Worm (Caenorhabditis elegans) whole organism, young adult: Measurements from ENCODE around the gene srx-121.
A peak's percentile ranks its signal among the peaks of the same experiment; 100 is the strongest.

Experiments used
- B0035.1 ChIP-seq: sonication (generic microtip); optimal IDR thresholded peaks from 2 replicates; lab custom pipeline; 2016; ENCODE audit warnings: missing genetic modification characterization, mild to moderate bottlenecking, missing compliant biosample characterization, missing genotype, missing genetic modification reagents
- C06A6.2 ChIP-seq: fragments of 200-800 bp; sonication (Bioruptor generic); conservative IDR thresholded peaks from 2 replicates; pipeline ENCODE4 v1.3.6; 2022; ENCODE audit warnings: missing genetic modification characterization, missing compliant biosample characterization
- F49E8.2 ChIP-seq: sonication (generic microtip); optimal IDR thresholded peaks from 3 replicates; lab custom pipeline; 2017; ENCODE audit warnings: missing genetic modification characterization, mild to moderate bottlenecking, missing compliant biosample characterization, antibody characterized with exemption, moderate library complexity; ENCODE audit not compliant: insufficient read depth
- F57C9.4 ChIP-seq: sonication (generic microtip); optimal IDR thresholded peaks from 2 replicates; lab custom pipeline; 2017; ENCODE audit warnings: mild to moderate bottlenecking, missing genetic modification characterization, missing compliant biosample characterization
- Y53F4B.3 ChIP-seq: fragments of 200-800 bp; sonication (Bioruptor generic); IDR thresholded peaks from 2 replicates; pipeline ENCODE4 v1.3.6; 2022; ENCODE audit warnings: missing genetic modification reagents, missing genetic modification characterization, missing compliant biosample characterization
- Y67H2A.10 ChIP-seq: fragments of 200-800 bp; sonication (Bioruptor generic); conservative IDR thresholded peaks from 2 replicates; pipeline ENCODE4 v1.3.6; 2022; ENCODE audit warnings: missing genetic modification reagents, missing genetic modification characterization, missing compliant biosample characterization
- akir-1 ChIP-seq: fragments of 200-800 bp; sonication (Bioruptor generic); optimal IDR thresholded peaks from 2 replicates; lab custom pipeline; 2018; ENCODE audit warnings: mild to moderate bottlenecking, missing genetic modification characterization, moderate library complexity, missing compliant biosample characterization
- atf-7 ChIP-seq: sonication (generic microtip); optimal IDR thresholded peaks from 2 replicates; lab custom pipeline; 2017; ENCODE audit warnings: mild to moderate bottlenecking, missing genetic modification characterization, missing compliant biosample characterization
- attf-5 ChIP-seq: fragments of 200-800 bp; sonication (Bioruptor generic); optimal IDR thresholded peaks from 2 replicates; lab custom pipeline; 2018; ENCODE audit warnings: mild to moderate bottlenecking, missing genetic modification characterization, missing compliant biosample characterization
- bed-1 ChIP-seq: fragments of 200-800 bp; sonication (Bioruptor generic); IDR thresholded peaks from 2 replicates; pipeline ENCODE4 v1.3.6; 2022; ENCODE audit warnings: missing genetic modification reagents, missing genetic modification characterization, missing compliant biosample characterization
- ceh-40 ChIP-seq: fragments of 200-800 bp; sonication (Bioruptor generic); IDR thresholded peaks from 2 replicates; pipeline ENCODE4 v1.3.6; 2022; ENCODE audit warnings: missing genetic modification characterization, missing compliant biosample characterization
- chd-7 ChIP-seq: sonication (generic microtip); optimal IDR thresholded peaks from 2 replicates; lab custom pipeline; 2016; ENCODE audit warnings: mild to moderate bottlenecking, missing genetic modification characterization, moderate library complexity, missing compliant biosample characterization
- ekl-4 ChIP-seq: fragments of 200-800 bp; sonication (Bioruptor generic); IDR thresholded peaks from 2 replicates; pipeline ENCODE4 v1.3.6; 2022; ENCODE audit warnings: missing genetic modification reagents, missing genetic modification characterization, missing compliant biosample characterization
- fkh-3 ChIP-seq: sonication (generic microtip); optimal IDR thresholded peaks from 2 replicates; lab custom pipeline; 2016; ENCODE audit warnings: mild to moderate bottlenecking, missing genetic modification characterization, missing compliant biosample characterization
- hrde-1 ChIP-seq: sonication (generic microtip); optimal IDR thresholded peaks from 2 replicates; lab custom pipeline; 2016; ENCODE audit warnings: missing genetic modification characterization, mild to moderate bottlenecking, missing compliant biosample characterization, moderate library complexity, missing genotype, missing genetic modification reagents, borderline replicate concordance
- let-607 ChIP-seq, 2 experiments: fragments of 200-800 bp in 1 of 2; sonication (Bioruptor generic) in 1 of 2; sonication (generic microtip) in 1 of 2; optimal IDR thresholded peaks; 2 replicates each; lab custom pipeline; 2016 to 2018; ENCODE audit warnings: mild to moderate bottlenecking in 2 of 2, missing compliant biosample characterization in 2 of 2, missing genetic modification characterization in 2 of 2, moderate library complexity in 2 of 2, missing genotype in 1 of 2
- lin-40 ChIP-seq: sonication (generic microtip); optimal IDR thresholded peaks from 2 replicates; lab custom pipeline; 2016; ENCODE audit warnings: missing genetic modification characterization, mild to moderate bottlenecking, missing compliant biosample characterization, missing genotype, missing genetic modification reagents
- lsl-1 ChIP-seq: fragments of 200-800 bp; sonication (Bioruptor generic); optimal IDR thresholded peaks from 2 replicates; lab custom pipeline; 2018; ENCODE audit warnings: mild to moderate bottlenecking, missing genetic modification characterization, moderate library complexity, missing compliant biosample characterization
- madf-3 ChIP-seq: fragments of 200-800 bp; sonication (Bioruptor generic); IDR thresholded peaks from 2 replicates; pipeline ENCODE4 v1.3.6; 2022; ENCODE audit warnings: missing genetic modification reagents, missing genetic modification characterization, missing compliant biosample characterization
- nfya-1 ChIP-seq: sonication (generic microtip); optimal IDR thresholded peaks from 2 replicates; lab custom pipeline; 2017; ENCODE audit warnings: antibody characterized with exemption, missing compliant biosample characterization, missing genetic modification characterization, borderline replicate concordance; ENCODE audit not compliant: insufficient read depth
- nfya-2 ChIP-seq: fragments of 200-800 bp; sonication (Bioruptor generic); IDR thresholded peaks from 2 replicates; pipeline ENCODE4 v1.3.6; 2022; ENCODE audit warnings: missing genetic modification reagents, missing genetic modification characterization, missing compliant biosample characterization
- nfyb-1 ChIP-seq: fragments of 200-800 bp; sonication (Bioruptor generic); IDR thresholded peaks from 2 replicates; pipeline ENCODE4 v1.3.6; 2022; ENCODE audit warnings: missing genetic modification reagents, missing genetic modification characterization, missing compliant biosample characterization
- nhr-179 ChIP-seq: sonication (generic microtip); optimal IDR thresholded peaks from 2 replicates; lab custom pipeline; 2016; ENCODE audit warnings: mild to moderate bottlenecking, missing genetic modification characterization, missing compliant biosample characterization
- nhr-27 ChIP-seq: fragments of 200-800 bp; sonication (Bioruptor generic); optimal IDR thresholded peaks from 2 replicates; lab custom pipeline; 2018; ENCODE audit warnings: mild to moderate bottlenecking, missing genetic modification characterization, moderate library complexity, missing compliant biosample characterization
- nhr-80 ChIP-seq: sonication (generic microtip); optimal IDR thresholded peaks from 2 replicates; lab custom pipeline; 2016; ENCODE audit warnings: missing genetic modification characterization, missing compliant biosample characterization
- nhr-90 ChIP-seq: sonication (generic microtip); optimal IDR thresholded peaks from 2 replicates; lab custom pipeline; 2016; ENCODE audit warnings: missing genotype, mild to moderate bottlenecking, missing genetic modification characterization, missing compliant biosample characterization
- pbrm-1 ChIP-seq: fragments of 200-800 bp; sonication (Bioruptor generic); IDR thresholded peaks from 2 replicates; pipeline ENCODE4 v1.3.6; 2022; ENCODE audit warnings: missing genetic modification reagents, missing genetic modification characterization, missing compliant biosample characterization
- repo-1 ChIP-seq: sonication (generic microtip); optimal IDR thresholded peaks from 2 replicates; lab custom pipeline; 2017; ENCODE audit warnings: mild to moderate bottlenecking, missing genetic modification characterization, missing compliant biosample characterization
- rpc-1 ChIP-seq, 2 experiments: fragments of 150-350 bp in 1 of 2; sonication (generic microtip) in 1 of 2; optimal IDR thresholded peaks; 2 replicates each; lab custom pipeline; 2014 to 2018; ENCODE audit warnings: missing biosample characterization in 1 of 2, missing genetic modification characterization in 1 of 2, missing genetic modification reagents in 1 of 2, missing genotype in 1 of 2
- snpc-1.1 ChIP-seq: sonication (generic microtip); optimal IDR thresholded peaks from 2 replicates; lab custom pipeline; 2017; ENCODE audit warnings: missing genetic modification characterization, mild to moderate bottlenecking, missing compliant biosample characterization, antibody characterized with exemption, moderate library complexity, missing genotype, missing genetic modification reagents; ENCODE audit not compliant: insufficient read depth
- snpc-3.4 ChIP-seq: sonication (generic microtip); optimal IDR thresholded peaks from 2 replicates; lab custom pipeline; 2017; ENCODE audit warnings: missing genetic modification characterization, mild to moderate bottlenecking, missing compliant biosample characterization, antibody characterized with exemption, moderate library complexity, missing genotype, missing genetic modification reagents
- sptf-2 ChIP-seq: fragments of 200-800 bp; sonication (Bioruptor generic); optimal IDR thresholded peaks from 2 replicates; lab custom pipeline; 2018; ENCODE audit warnings: mild to moderate bottlenecking, missing genetic modification characterization, missing compliant biosample characterization
- tlf-1 ChIP-seq: fragments of 200-800 bp; sonication (Bioruptor generic); optimal IDR thresholded peaks from 2 replicates; lab custom pipeline; 2018; ENCODE audit warnings: mild to moderate bottlenecking, missing genetic modification characterization, missing compliant biosample characterization
- unc-130 ChIP-seq: sonication (generic microtip); optimal IDR thresholded peaks from 2 replicates; lab custom pipeline; 2016; ENCODE audit warnings: missing genetic modification reagents, missing genetic modification characterization, missing compliant biosample characterization
- zim-3 ChIP-seq: sonication (generic microtip); optimal IDR thresholded peaks from 2 replicates; lab custom pipeline; 2017; ENCODE audit warnings: mild to moderate bottlenecking, missing genetic modification characterization, moderate library complexity, missing compliant biosample characterization
- ztf-22 ChIP-seq: fragments of 200-800 bp; sonication (Bioruptor generic); optimal IDR thresholded peaks from 2 replicates; lab custom pipeline; 2018; ENCODE audit warnings: mild to moderate bottlenecking, missing genetic modification characterization, moderate library complexity, missing compliant biosample characterization
- ztf-6 ChIP-seq: fragments of 200-800 bp; sonication (Bioruptor generic); IDR thresholded peaks from 2 replicates; pipeline ENCODE4 v1.3.6; 2022; ENCODE audit warnings: missing genetic modification reagents, missing genetic modification characterization, missing compliant biosample characterization

The srx-121 gene

ce11 chrV:3349877-3350276 lies 22.7 kb downstream of the srx-121 start, which contains the start of gene C17B7.15:
TSS of gene C17B7.15 (plus strand) at chrV:3350177.
- TF ChIP-seq fkh-3 (tag; lab: Kevin White, UChicago) = no peak
- no peak for TF ChIP-seq chd-7 (tag; lab: Kevin White, UChicago)
- no peak for TF ChIP-seq ekl-4 (GFP tag; lab: Robert Waterston, UW)
- no peak for TF ChIP-seq rpc-1 (optimal IDR thresholded peaks at IDR 0.05; lab: Kevin White, UChicago)
- TF ChIP-seq rpc-1 (tag; optimal IDR thresholded peaks at IDR 0.05; lab: Kevin White, UChicago) = no peak
- TF ChIP-seq sptf-2 (GFP tag; lab: Kevin White, UChicago) = no peak
- no peak for TF ChIP-seq atf-7 (tag; lab: Kevin White, UChicago)
- no peak for TF ChIP-seq unc-130
- no peak for TF ChIP-seq nhr-90
- TF ChIP-seq lin-40 = no peak
- no peak for TF ChIP-seq Y67H2A.10 (GFP tag; lab: Robert Waterston, UW)
- no peak for TF ChIP-seq ztf-22

DNA sequence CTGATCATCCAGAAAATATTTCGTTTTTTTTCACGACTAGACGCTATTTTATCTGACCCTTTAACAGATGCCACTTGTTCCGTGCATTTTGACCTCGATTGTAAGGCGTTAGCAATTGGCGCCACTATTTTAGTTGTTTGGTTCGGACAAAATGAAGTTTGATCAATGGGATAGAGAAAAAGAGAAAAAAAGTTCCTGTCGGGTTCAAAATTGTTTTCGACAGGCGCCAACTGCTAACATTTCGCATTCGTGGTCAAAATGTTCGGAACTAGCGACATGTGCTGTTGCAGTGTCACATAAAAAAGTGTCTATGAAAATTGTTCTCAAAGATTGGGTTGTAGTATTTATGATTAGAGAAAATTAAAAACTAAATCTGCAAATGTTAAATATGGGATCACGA lies 25.1 kb downstream of the srx-121 start:
- no peak for TF ChIP-seq let-607 (tag; optimal IDR thresholded peaks at IDR 0.05; lab: Kevin White, UChicago)
- no peak for TF ChIP-seq tlf-1
- no peak for TF ChIP-seq zim-3 (tag; lab: Kevin White, UChicago)
- TF ChIP-seq bed-1 (GFP tag; lab: Robert Waterston, UW) = no peak
- no peak for TF ChIP-seq B0035.1
- TF ChIP-seq C06A6.2 (GFP tag; lab: Robert Waterston, UW) = no peak
- TF ChIP-seq F49E8.2 (tag; lab: Kevin White, UChicago) = no peak
- no peak for TF ChIP-seq Y53F4B.3 (GFP tag; lab: Robert Waterston, UW)
- no peak for TF ChIP-seq ztf-6
- no peak for TF ChIP-seq lsl-1
- TF ChIP-seq snpc-1.1 (tag; lab: Kevin White, UChicago) = no peak

DNA sequence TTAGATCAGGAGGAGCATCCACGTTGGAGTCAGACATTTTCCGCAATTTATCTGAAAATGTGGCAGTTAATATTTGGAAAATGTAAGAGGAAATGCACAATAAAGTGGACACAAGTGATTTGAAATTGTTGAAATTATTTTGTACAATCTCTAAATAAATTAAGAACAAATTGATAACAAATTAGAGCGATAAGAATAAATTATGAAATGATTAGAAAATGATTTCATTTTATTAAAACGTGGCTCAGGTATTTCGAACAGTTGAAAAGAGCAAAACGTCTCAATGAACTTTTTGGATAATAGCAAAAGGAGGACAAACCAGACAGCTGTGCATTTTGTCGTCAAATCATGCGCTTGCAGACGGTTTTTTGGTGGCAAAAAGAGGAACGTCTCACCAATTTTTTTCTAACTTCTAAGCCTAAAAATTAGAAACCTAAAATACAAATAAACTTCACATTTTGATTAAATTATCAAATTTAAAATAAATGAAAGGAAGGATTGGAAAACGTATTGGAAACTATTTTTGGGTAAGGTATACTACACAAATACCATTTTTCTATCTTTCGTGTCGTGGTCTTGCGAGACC lies 26.0 kb downstream of the srx-121 start, which contains the start of gene fbxa-65:
fbxa-65 (minus strand) TSS at position 51 of the 586 bp plus-strand sequence.
- TF ChIP-seq nfya-2 (GFP tag; lab: Robert Waterston, UW) (no peak), nfyb-1 (GFP tag; lab: Robert Waterston, UW) (0 out of 2 replicates have a peak, but pooled peaks have one; percentile 45), repo-1 (tag; lab: Kevin White, UChicago) (no peak)

- TF ChIP-seq pbrm-1 (GFP tag; lab: Robert Waterston, UW) (no peak), akir-1 (GFP tag; lab: Kevin White, UChicago) (no peak), F57C9.4 (no peak), hrde-1 (no peak), nfya-1 (tag; lab: Kevin White, UChicago) (no peak), madf-3 (GFP tag; lab: Robert Waterston, UW) (no peak), nhr-179 (tag; lab: Kevin White, UChicago) (no peak), ceh-40 (no peak), nhr-80 (tag; lab: Kevin White, UChicago) (no peak), attf-5 (GFP tag; lab: Kevin White, UChicago) (no peak), nhr-27 (tag; lab: Kevin White, UChicago) (no peak), snpc-3.4 (no peak)
- TF ChIP-seq, all 124 proteins: peak for 0
Measured at ce11 chrV:3344001-3344400, 28.6 kb downstream of the srx-121 start.
